Worm (Caenorhabditis elegans) whole organism, late embryonic: Measurements from ENCODE around the gene F07E5.8.

Source experiments
- ama-1 ChIP-seq: fragments of 150-350 bp; optimal IDR thresholded peaks from 2 replicates; lab custom pipeline; 2014
- ceh-19 ChIP-seq: fragments of 200-800 bp; sonication (Bioruptor generic); optimal IDR thresholded peaks from 2 replicates; lab custom pipeline; 2018; ENCODE audit warnings: mild to moderate bottlenecking, missing genetic modification characterization, missing compliant biosample characterization
- ceh-24 ChIP-seq: sonication (generic microtip); optimal IDR thresholded peaks from 2 replicates; lab custom pipeline; 2016; ENCODE audit warnings: mild to moderate bottlenecking, missing genetic modification characterization, missing compliant biosample characterization
- elt-2 ChIP-seq: sonication (generic microtip); optimal IDR thresholded peaks from 2 replicates; lab custom pipeline; 2016; ENCODE audit warnings: missing genetic modification reagents, missing genetic modification characterization, missing compliant biosample characterization
- eyg-1 ChIP-seq: sonication (generic microtip); optimal IDR thresholded peaks from 2 replicates; lab custom pipeline; 2016; ENCODE audit warnings: missing genotype, missing genetic modification characterization, missing compliant biosample characterization
- hlh-30 ChIP-seq: sonication (generic microtip); optimal IDR thresholded peaks from 2 replicates; lab custom pipeline; 2017; ENCODE audit warnings: antibody characterized with exemption, missing genetic modification characterization, missing compliant biosample characterization; ENCODE audit not compliant: insufficient read depth
- lim-6 ChIP-seq: sonication (generic microtip); optimal IDR thresholded peaks from 2 replicates; lab custom pipeline; 2016; ENCODE audit warnings: missing genetic modification characterization, missing compliant biosample characterization
- lin-11 ChIP-seq: fragments of 200-800 bp; sonication (Bioruptor generic); optimal IDR thresholded peaks from 2 replicates; lab custom pipeline; 2018; ENCODE audit warnings: mild to moderate bottlenecking, missing genetic modification characterization, missing compliant biosample characterization
- pag-3 ChIP-seq: sonication (generic microtip); optimal IDR thresholded peaks from 2 replicates; lab custom pipeline; 2016; ENCODE audit warnings: missing compliant biosample characterization, missing genetic modification characterization, borderline replicate concordance
- pat-9 ChIP-seq: fragments of 200-800 bp; sonication (Bioruptor generic); optimal IDR thresholded peaks from 2 replicates; lab custom pipeline; 2018; ENCODE audit warnings: mild to moderate bottlenecking, missing genetic modification characterization, moderate library complexity, missing compliant biosample characterization
- pha-4 ChIP-seq: fragments of 150-350 bp; optimal IDR thresholded peaks from 2 replicates; lab custom pipeline; 2018; ENCODE audit warnings: missing biosample characterization, missing genetic modification reagents, missing genetic modification characterization
- rnt-1 ChIP-seq: sonication (generic microtip); optimal IDR thresholded peaks from 2 replicates; lab custom pipeline; 2016; ENCODE audit warnings: missing genetic modification characterization, missing compliant biosample characterization
- syd-9 ChIP-seq: sonication (generic microtip); optimal IDR thresholded peaks from 2 replicates; lab custom pipeline; 2016; ENCODE audit warnings: mild to moderate bottlenecking, missing genetic modification characterization, moderate library complexity, missing compliant biosample characterization
- unc-55 ChIP-seq: sonication (generic microtip); optimal IDR thresholded peaks from 2 replicates; lab custom pipeline; 2017; ENCODE audit warnings: missing biosample characterization, missing genetic modification reagents, missing genetic modification characterization

DNA sequence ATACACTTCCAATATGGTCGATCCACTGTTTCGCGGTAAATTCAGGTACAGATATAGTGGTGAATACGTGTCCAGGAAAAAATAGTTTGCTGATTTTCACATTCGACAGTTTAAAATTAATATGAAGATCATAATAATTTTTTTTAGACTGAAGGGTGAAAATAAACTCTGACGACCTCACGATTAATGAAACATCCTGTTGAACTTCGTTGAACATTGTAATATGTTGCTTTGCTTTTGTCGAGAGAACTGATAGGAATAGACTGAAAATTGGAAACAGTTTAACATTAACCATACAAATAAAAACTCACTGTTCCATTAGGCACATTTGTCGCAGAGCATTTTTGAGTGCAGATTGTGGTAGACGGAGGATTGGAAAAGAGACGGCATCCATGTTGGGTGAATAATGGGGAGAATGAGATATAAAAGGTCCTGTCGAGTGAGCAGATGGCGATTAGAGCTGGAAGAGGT lies 18.1 kb upstream of the F07E5.8 start, which contains the start of gene fbxb-37:
- no peak for TF ChIP-seq ama-1 (lab: Kevin White, UChicago)
- TF ChIP-seq lin-11 (tag; lab: Kevin White, UChicago), result no peak
- TF ChIP-seq lim-6 (tag; lab: Kevin White, UChicago), result no peak
- TF ChIP-seq elt-2, result no peak
- TF ChIP-seq pha-4 (tag; lab: Kevin White, UChicago), result no peak
- no peak for TF ChIP-seq unc-55 (GFP tag; lab: Kevin White, UChicago)
- no peak for TF ChIP-seq ceh-19 (GFP tag; lab: Kevin White, UChicago)
- no peak for TF ChIP-seq syd-9 (tag; lab: Kevin White, UChicago)
- TF ChIP-seq hlh-30 (tag; lab: Kevin White, UChicago), result no peak
- no peak for TF ChIP-seq ceh-24
- TF ChIP-seq rnt-1 (tag; lab: Kevin White, UChicago), result no peak
- TF ChIP-seq pat-9, result no peak
- TF ChIP-seq pag-3 (tag; lab: Kevin White, UChicago), result no peak
- TF ChIP-seq eyg-1 (tag; lab: Kevin White, UChicago), result no peak
